Fruit fly (Drosophila melanogaster): ENCODE data around the gene CG15522.

dm6 chr3R:29903775-29904356 is 23.2 kb upstream of the CG15522 start, which contains the start of gene CG15517:
- TF ChIP-seq CG8478 (optimal IDR thresholded peaks at IDR 0.05) (no peak), CTCF (optimal IDR thresholded peaks at IDR 0.05) (peak; percentile 65 to 89)

Measured in S2 (cell line).